Fruit fly (Drosophila melanogaster): ENCODE data around the gene CG13901.

The CG13901 gene

DNA sequence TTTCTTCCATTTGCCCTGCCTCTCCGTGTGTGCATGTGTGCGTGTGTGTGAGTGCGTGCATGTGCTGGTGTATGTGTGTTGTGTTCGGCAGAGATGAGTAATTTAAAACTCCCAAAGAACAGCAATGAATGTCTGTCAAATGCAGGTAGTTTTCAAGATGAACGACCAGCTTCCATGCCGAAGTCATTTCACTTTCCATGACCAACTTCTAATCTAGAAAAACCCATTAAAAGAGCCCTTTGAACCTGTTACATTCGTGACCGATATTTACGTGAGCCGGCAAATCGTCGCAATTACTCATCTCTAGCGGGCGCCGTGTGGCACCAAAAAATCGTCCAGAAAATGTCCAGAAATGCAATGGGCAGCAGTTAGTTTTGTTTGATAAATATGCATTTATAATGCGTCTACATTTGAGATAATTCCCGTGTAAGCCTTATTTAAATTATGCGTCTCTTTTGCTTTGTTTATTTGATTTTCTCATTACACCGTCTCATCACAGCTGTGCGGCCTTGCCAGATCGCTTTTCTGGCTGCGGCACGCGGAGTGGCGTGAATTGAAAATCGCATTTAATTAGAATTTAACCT lies 34.9 kb upstream of the CG13901 start (continued):
- TF ChIP-seq Sry-δ (GFP tag; optimal IDR thresholded peaks at IDR 0.05), result peak; percentile 96
- TF ChIP-seq usp (GFP tag; optimal IDR thresholded peaks at IDR 0.05), result no peak
- no peak for TF ChIP-seq CG12236 (GFP tag; optimal IDR thresholded peaks at IDR 0.05)
- no peak for TF ChIP-seq CG11723 (GFP tag; optimal IDR thresholded peaks at IDR 0.05)
- TF ChIP-seq Awh (GFP tag; IDR thresholded peaks at IDR 0.05), result no peak
- TF ChIP-seq aop (GFP tag; IDR thresholded peaks at IDR 0.05), result no peak
- no peak for TF ChIP-seq sc (optimal IDR thresholded peaks at IDR 0.05)
- TF ChIP-seq sc (GFP tag; optimal IDR thresholded peaks at IDR 0.05), result no peak
- TF ChIP-seq CG9876 (GFP tag; optimal IDR thresholded peaks at IDR 0.05), result peak; percentile 67
- TF ChIP-seq CG12071 (GFP tag; optimal IDR thresholded peaks at IDR 0.05), result no peak
- TF ChIP-seq dmrt99B (tag; optimal IDR thresholded peaks at IDR 0.05), result peak; percentile 7
- peak in 1 of 2 experiments; percentile 25 for TF ChIP-seq chif (GFP tag; optimal IDR thresholded peaks at IDR 0.05)
- no peak for TF ChIP-seq Rx (GFP tag; IDR thresholded peaks at IDR 0.05)
- TF ChIP-seq Fer3 (tag; optimal IDR thresholded peaks at IDR 0.05), result peak; percentile 12
- TF ChIP-seq lov (optimal IDR thresholded peaks at IDR 0.05), result no peak
- no peak for TF ChIP-seq lov (GFP tag; IDR thresholded peaks at IDR 0.05)
- peak; percentile 21 for TF ChIP-seq CG1602 (GFP tag; optimal IDR thresholded peaks at IDR 0.05)
- no peak for TF ChIP-seq en (GFP tag; optimal IDR thresholded peaks at IDR 0.05)
- TF ChIP-seq CG33213 (GFP tag; optimal IDR thresholded peaks at IDR 0.05), result peak; percentile 39
- TF ChIP-seq ind (GFP tag; optimal IDR thresholded peaks at IDR 0.05), result peak; percentile 49
- no peak for TF ChIP-seq CG11085 (GFP tag; IDR thresholded peaks at IDR 0.05)
- TF ChIP-seq Doc2 (GFP tag; IDR thresholded peaks at IDR 0.05), result no peak
- TF ChIP-seq toy (GFP tag; IDR thresholded peaks at IDR 0.05), result no peak
- TF ChIP-seq bab2 (GFP tag; optimal IDR thresholded peaks at IDR 0.05), result peak; percentile 38
- peak; percentile 26; the same call in 1 of the 2 replicates for TF ChIP-seq ranshi (GFP tag; IDR thresholded peaks at IDR 0.05)
- peak; percentile 80 for TF ChIP-seq CHES-1-like (GFP tag; optimal IDR thresholded peaks at IDR 0.05)
- no peak for TF ChIP-seq disco-r (GFP tag; optimal IDR thresholded peaks at IDR 0.05)
- peak; percentile 77; the same call in 2 of the 3 replicates for TF ChIP-seq Doc3 (GFP tag; IDR thresholded peaks at IDR 0.05; ENCODE audit: partially characterized antibody)
- no peak for TF ChIP-seq Tbp (GFP tag; optimal IDR thresholded peaks at IDR 0.05)
- TF ChIP-seq CG5245 (GFP tag; optimal IDR thresholded peaks at IDR 0.05), result no peak
- TF ChIP-seq CG10209 (GFP tag; optimal IDR thresholded peaks at IDR 0.05), result no peak
- no peak for TF ChIP-seq Dad (GFP tag; optimal IDR thresholded peaks at IDR 0.05)
- no peak for TF ChIP-seq ATbp (GFP tag; optimal IDR thresholded peaks at IDR 0.05)
- TF ChIP-seq dm (GFP tag; optimal IDR thresholded peaks at IDR 0.05), result peak; percentile 82
- TF ChIP-seq CG16815 (GFP tag; optimal IDR thresholded peaks at IDR 0.05), result no peak
- no peak for TF ChIP-seq D (optimal IDR thresholded peaks at IDR 0.05)
- no peak for TF ChIP-seq D (GFP tag; optimal IDR thresholded peaks at IDR 0.05)
- peak; percentile 74 for TF ChIP-seq unc-4 (GFP tag; IDR thresholded peaks at IDR 0.05; ENCODE audit: partially characterized antibody)
- TF ChIP-seq h (optimal IDR thresholded peaks at IDR 0.05), result no peak
- no peak for TF ChIP-seq CTCF (GFP tag; optimal IDR thresholded peaks at IDR 0.05)
- no peak for TF ChIP-seq CG18764 (GFP tag; optimal IDR thresholded peaks at IDR 0.05)
- peak; percentile 30 for TF ChIP-seq stwl (tag; optimal IDR thresholded peaks at IDR 0.05)
- peak; percentile 41 for TF ChIP-seq grau (tag; optimal IDR thresholded peaks at IDR 0.05)
- TF ChIP-seq CG3065 (GFP tag; optimal IDR thresholded peaks at IDR 0.05), result no peak
- TF ChIP-seq sna (GFP tag; IDR thresholded peaks at IDR 0.05; ENCODE audit: partially characterized antibody), result peak; percentile 72
- no peak for TF ChIP-seq nau (GFP tag; optimal IDR thresholded peaks at IDR 0.05)
- TF ChIP-seq CG2116 (GFP tag; optimal IDR thresholded peaks at IDR 0.05), result peak; percentile 47
- peak; percentile 9; the same call in 1 of the 2 replicates for TF ChIP-seq CG31441 (GFP tag; IDR thresholded peaks at IDR 0.05)
- peak; percentile 56 for TF ChIP-seq CG4617 (GFP tag; optimal IDR thresholded peaks at IDR 0.05; ENCODE audit: borderline replicate concordance)
- TF ChIP-seq Dip2 (GFP tag; IDR thresholded peaks at IDR 0.05), result no peak
- no peak for TF ChIP-seq D19A (tag; optimal IDR thresholded peaks at IDR 0.05)
- peak; percentile 83 for TF ChIP-seq Med (GFP tag)
- no peak for TF ChIP-seq CG31388 (GFP tag; optimal IDR thresholded peaks at IDR 0.05)

Data from whole organism, embryonic.